Fruit fly (Drosophila melanogaster) whole organism, embryonic: ENCODE measurements around the gene Megf8.

Source experiments
- Abd-B ChIP-seq: fragments of 200-800 bp; sonication (Bioruptor generic); optimal IDR thresholded peaks from 2 replicates; lab custom pipeline; 2018; ENCODE audit warnings: missing biosample characterization, mild to moderate bottlenecking, missing genetic modification characterization, moderate library complexity
- C15 ChIP-seq: fragments of 200-800 bp; sonication (Bioruptor generic); IDR thresholded peaks from 3 replicates; pipeline ENCODE4 v1.3.6; 2022; ENCODE audit warnings: missing biosample characterization, missing genetic modification characterization
- CG10147 ChIP-seq: fragments of 200-800 bp; sonication (Bioruptor generic); optimal IDR thresholded peaks from 2 replicates; lab custom pipeline; 2019; ENCODE audit warnings: missing biosample characterization, mild to moderate bottlenecking, missing genetic modification characterization, moderate library complexity
- CG11398 ChIP-seq: fragments of 200-800 bp; sonication (Bioruptor generic); optimal IDR thresholded peaks from 2 replicates; lab custom pipeline; 2016; ENCODE audit warnings: missing biosample characterization, missing genetic modification characterization
- CG11456 ChIP-seq: fragments of 200-800 bp; sonication (Bioruptor generic); IDR thresholded peaks from 3 replicates; pipeline ENCODE4 v1.3.6; 2022; ENCODE audit warnings: missing biosample characterization, missing genetic modification characterization
- CG13287 ChIP-seq: fragments of 200-800 bp; sonication (Bioruptor generic); IDR thresholded peaks from 2 replicates; pipeline ENCODE4 v1.3.6; 2022; ENCODE audit warnings: missing biosample characterization, missing genetic modification characterization; ENCODE audit not compliant: partially characterized antibody
- CG14050 ChIP-seq: fragments of 200-800 bp; sonication (Bioruptor generic); IDR thresholded peaks from 3 replicates; pipeline ENCODE4 v1.3.6; 2022; ENCODE audit warnings: missing biosample characterization, missing genetic modification characterization
- CG14667 ChIP-seq: fragments of 200-800 bp; sonication (Bioruptor generic); IDR thresholded peaks from 2 replicates; pipeline ENCODE4 v1.3.6; 2022; ENCODE audit warnings: missing biosample characterization, missing genetic modification characterization
- CG15269 ChIP-seq: fragments of 200-800 bp; sonication (Bioruptor generic); optimal IDR thresholded peaks from 2 replicates; lab custom pipeline; 2018; ENCODE audit warnings: missing biosample characterization, mild to moderate bottlenecking, missing genetic modification characterization, moderate library complexity
- CG1602 ChIP-seq: fragments of 200-800 bp; sonication (Bioruptor generic); optimal IDR thresholded peaks from 3 replicates; lab custom pipeline; 2016; ENCODE audit warnings: missing biosample characterization, missing genetic modification characterization
- CG16813 ChIP-seq: fragments of 200-800 bp; sonication (Bioruptor generic); IDR thresholded peaks from 3 replicates; pipeline ENCODE4 v1.3.6; 2022; ENCODE audit warnings: missing biosample characterization, missing genetic modification characterization; ENCODE audit not compliant: partially characterized antibody
- CG31365 ChIP-seq: fragments of 200-800 bp; sonication (Bioruptor generic); optimal IDR thresholded peaks from 2 replicates; lab custom pipeline; 2018; ENCODE audit warnings: missing biosample characterization, mild to moderate bottlenecking, missing genetic modification characterization
- CG32767 ChIP-seq: fragments of 200-800 bp; sonication (Bioruptor generic); IDR thresholded peaks from 2 replicates; pipeline ENCODE4 v1.3.6; 2022; ENCODE audit warnings: missing biosample characterization, missing genetic modification characterization
- CG34224 ChIP-seq: fragments of 200-800 bp; sonication (Bioruptor generic); IDR thresholded peaks from 3 replicates; pipeline ENCODE4 v1.3.6; 2022; ENCODE audit warnings: missing biosample characterization, missing genetic modification characterization; ENCODE audit not compliant: partially characterized antibody
- CG6254 ChIP-seq: fragments of 200-800 bp; sonication (Bioruptor generic); optimal IDR thresholded peaks from 3 replicates; lab custom pipeline; 2017; ENCODE audit warnings: mild to moderate bottlenecking, missing biosample characterization, missing genetic modification reagents, missing genetic modification characterization
- CG7786 ChIP-seq: fragments of 200-800 bp; sonication (Bioruptor generic); optimal IDR thresholded peaks from 2 replicates; lab custom pipeline; 2016; ENCODE audit warnings: missing biosample characterization, missing genetic modification characterization
- CG7839 ChIP-seq: fragments of 200-800 bp; sonication (Bioruptor generic); optimal IDR thresholded peaks from 3 replicates; lab custom pipeline; 2018; ENCODE audit warnings: missing biosample characterization, mild to moderate bottlenecking, missing genetic modification characterization, moderate library complexity
- CG9876 ChIP-seq: fragments of 200-800 bp; sonication (Bioruptor generic); optimal IDR thresholded peaks from 2 replicates; lab custom pipeline; 2016; ENCODE audit warnings: missing biosample characterization, missing genetic modification characterization
- Deaf1 ChIP-seq: fragments of 200-800 bp; optimal IDR thresholded peaks from 3 replicates; lab custom pipeline; 2019; ENCODE audit warnings: missing biosample characterization, mild to moderate bottlenecking, missing genetic modification characterization, moderate library complexity
- Ets97D ChIP-seq: fragments of 200-800 bp; sonication (Bioruptor generic); optimal IDR thresholded peaks from 3 replicates; lab custom pipeline; 2016; ENCODE audit warnings: missing biosample characterization, missing genetic modification characterization
- Fer2 ChIP-seq: fragments of 200-800 bp; sonication (Bioruptor generic); optimal IDR thresholded peaks from 2 replicates; lab custom pipeline; 2018; ENCODE audit warnings: missing biosample characterization, mild to moderate bottlenecking, missing genetic modification characterization, moderate library complexity
- H15 ChIP-seq: fragments of 200-800 bp; sonication (Bioruptor generic); IDR thresholded peaks from 3 replicates; pipeline ENCODE4 v1.3.6; 2022; ENCODE audit warnings: missing biosample characterization, missing genetic modification characterization
- HmgZ ChIP-seq: fragments of 200-800 bp; sonication (Bioruptor generic); optimal IDR thresholded peaks from 2 replicates; lab custom pipeline; 2018; ENCODE audit warnings: missing biosample characterization, mild to moderate bottlenecking, missing genetic modification characterization
- Hsf ChIP-seq: fragments of 200-800 bp; sonication (Bioruptor generic); optimal IDR thresholded peaks from 3 replicates; lab custom pipeline; 2016; ENCODE audit warnings: missing biosample characterization, missing genetic modification characterization
- Lpt ChIP-seq: fragments of >200 bp; optimal IDR thresholded peaks from 2 replicates; lab custom pipeline; 2018; ENCODE audit warnings: missing biosample characterization, missing genetic modification characterization
- MESR4 ChIP-seq: fragments of 200-800 bp; sonication (Bioruptor generic); optimal IDR thresholded peaks from 2 replicates; lab custom pipeline; 2018; ENCODE audit warnings: missing biosample characterization, mild to moderate bottlenecking, missing genetic modification characterization, moderate library complexity
- Max ChIP-seq: fragments of 200-800 bp; sonication (Bioruptor generic); optimal IDR thresholded peaks from 2 replicates; lab custom pipeline; 2016; ENCODE audit warnings: missing biosample characterization, mild to moderate bottlenecking, missing genetic modification characterization
- Med ChIP-seq: fragments of 200-800 bp; sonication (Bioruptor generic); peaks from one replicate; lab custom pipeline; 2016; ENCODE audit warnings: missing biosample characterization, missing genetic modification characterization, mild to moderate bottlenecking, inconsistent platforms, moderate library complexity
- Mes4 ChIP-seq: fragments of 200-800 bp; sonication (Bioruptor generic); optimal IDR thresholded peaks from 2 replicates; lab custom pipeline; 2016; ENCODE audit warnings: missing biosample characterization, missing genetic modification characterization
- NK7.1 ChIP-seq: fragments of 200-800 bp; sonication (Bioruptor generic); optimal IDR thresholded peaks from 3 replicates; lab custom pipeline; 2016; ENCODE audit warnings: missing biosample characterization, missing genetic modification characterization
- Nf-YC ChIP-seq: fragments of 200-800 bp; optimal IDR thresholded peaks from 3 replicates; lab custom pipeline; 2019; ENCODE audit warnings: missing biosample characterization, mild to moderate bottlenecking, missing genetic modification characterization, moderate library complexity
- Rx ChIP-seq: fragments of 200-800 bp; sonication (Bioruptor generic); IDR thresholded peaks from 2 replicates; pipeline ENCODE4 v1.3.6; 2022; ENCODE audit warnings: missing biosample characterization, missing genetic modification characterization
- Side ChIP-seq: fragments of 200-800 bp; sonication (Bioruptor generic); optimal IDR thresholded peaks from 2 replicates; lab custom pipeline; 2016; ENCODE audit warnings: missing biosample characterization, missing genetic modification characterization
- Ssrp ChIP-seq: fragments of 200-800 bp; sonication (Bioruptor generic); optimal IDR thresholded peaks from 2 replicates; lab custom pipeline; 2018; ENCODE audit warnings: missing biosample characterization, mild to moderate bottlenecking, missing genetic modification characterization, moderate library complexity
- Vsx1 ChIP-seq: fragments of 200-800 bp; sonication (Bioruptor generic); optimal IDR thresholded peaks from 2 replicates; lab custom pipeline; 2017; ENCODE audit warnings: missing biosample characterization, mild to moderate bottlenecking, missing genetic modification characterization, missing genetic modification reagents
- bsh ChIP-seq, 2 experiments: fragments of 200-800 bp; sonication (Bioruptor generic); optimal IDR thresholded peaks; 2 replicates each; lab custom pipeline; 2017 to 2018; ENCODE audit warnings: mild to moderate bottlenecking in 2 of 2, missing biosample characterization in 2 of 2, missing genetic modification characterization in 2 of 2, moderate library complexity in 1 of 2
- cato ChIP-seq: fragments of 200-800 bp; sonication (Bioruptor generic); optimal IDR thresholded peaks from 2 replicates; lab custom pipeline; 2016; ENCODE audit warnings: missing biosample characterization, missing genetic modification characterization, borderline replicate concordance
- croc ChIP-seq: fragments of 200-800 bp; sonication (Bioruptor generic); conservative IDR thresholded peaks from 3 replicates; pipeline ENCODE4 v1.3.6; 2022; ENCODE audit warnings: missing biosample characterization, missing genetic modification characterization
- crp ChIP-seq, 2 experiments: fragments of 200-800 bp; sonication (Bioruptor generic); optimal IDR thresholded peaks; 2 replicates in 1 of 2; 3 replicates in 1 of 2; lab custom pipeline; 2017; ENCODE audit warnings: missing biosample characterization in 2 of 2, missing genetic modification characterization in 2 of 2, mild to moderate bottlenecking in 1 of 2, moderate library complexity in 1 of 2
- eve ChIP-seq, 2 experiments: fragments of >200 bp; optimal IDR thresholded peaks; 2 replicates each; lab custom pipeline; 2017; ENCODE audit warnings: missing biosample characterization in 2 of 2, missing genetic modification characterization in 2 of 2
- gcm2 ChIP-seq: fragments of 200-800 bp; sonication (Bioruptor generic); optimal IDR thresholded peaks from 2 replicates; lab custom pipeline; 2016; ENCODE audit warnings: missing biosample characterization, missing genetic modification characterization
- h ChIP-seq: fragments of >200 bp; optimal IDR thresholded peaks from 2 replicates; lab custom pipeline; 2017
- jing ChIP-seq: fragments of 200-800 bp; sonication (Bioruptor generic); optimal IDR thresholded peaks from 2 replicates; lab custom pipeline; 2018; ENCODE audit warnings: missing biosample characterization, mild to moderate bottlenecking, missing genetic modification characterization
- nerfin-1 ChIP-seq: fragments of 200-800 bp; sonication (Bioruptor generic); optimal IDR thresholded peaks from 3 replicates; lab custom pipeline; 2019; ENCODE audit warnings: missing biosample characterization, mild to moderate bottlenecking, missing genetic modification characterization, moderate library complexity
- odd ChIP-seq: fragments of 200-800 bp; sonication (Bioruptor generic); optimal IDR thresholded peaks from 2 replicates; lab custom pipeline; 2017; ENCODE audit warnings: missing biosample characterization, mild to moderate bottlenecking, missing genetic modification characterization
- pum ChIP-seq: fragments of 200-800 bp; sonication (Bioruptor generic); optimal IDR thresholded peaks from 2 replicates; lab custom pipeline; 2016; ENCODE audit warnings: missing biosample characterization, missing genetic modification characterization
- seq ChIP-seq: fragments of 200-800 bp; sonication (Bioruptor generic); IDR thresholded peaks from 2 replicates; pipeline ENCODE4 v1.3.6; 2022; ENCODE audit warnings: missing biosample characterization, missing genetic modification characterization
- tna ChIP-seq: fragments of 200-800 bp; sonication (Bioruptor generic); IDR thresholded peaks from 2 replicates; pipeline ENCODE4 v1.3.6; 2022; ENCODE audit warnings: missing biosample characterization, missing genetic modification characterization; ENCODE audit not compliant: partially characterized antibody
- zen2 ChIP-seq: fragments of 200-800 bp; sonication (Bioruptor generic); IDR thresholded peaks from 3 replicates; pipeline ENCODE4 v1.3.6; 2022; ENCODE audit warnings: missing biosample characterization, missing genetic modification characterization; ENCODE audit not compliant: partially characterized antibody
- zfh2 ChIP-seq: fragments of 200-800 bp; sonication (Bioruptor generic); optimal IDR thresholded peaks from 2 replicates; lab custom pipeline; 2016; ENCODE audit warnings: missing biosample characterization, missing genetic modification characterization

Megf8 gene

DNA sequence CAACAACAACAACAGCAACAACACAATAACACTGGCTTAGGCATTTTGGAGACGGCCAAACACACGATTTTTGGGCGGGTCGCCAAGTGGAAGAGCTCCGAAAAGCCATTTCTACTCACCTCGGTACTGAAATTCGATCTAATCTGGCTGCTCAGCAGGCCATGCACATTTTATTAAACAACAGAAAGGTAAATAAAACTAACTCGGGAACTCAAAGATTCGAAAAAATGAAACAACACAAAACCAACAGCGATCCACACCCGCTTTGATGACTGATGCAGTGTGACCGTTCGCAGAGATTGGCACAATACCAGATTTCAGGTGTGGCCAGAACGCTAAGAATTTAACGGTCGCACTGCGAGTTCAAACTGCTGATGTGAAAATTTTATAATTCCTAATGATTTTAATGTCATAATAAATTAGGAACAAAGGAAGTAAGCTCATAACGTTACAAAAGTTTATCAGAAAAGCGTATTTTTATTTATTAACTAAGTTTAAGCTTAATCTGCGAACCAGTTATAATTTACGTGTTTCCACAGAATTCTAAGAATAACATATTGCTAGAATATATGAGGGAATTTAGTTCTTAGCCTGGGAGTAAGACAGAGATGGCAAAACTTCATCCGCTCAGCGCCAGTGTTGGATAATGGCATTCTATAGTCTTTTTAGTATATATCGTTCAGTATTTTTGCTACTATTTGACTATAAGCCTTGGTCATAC is 39.6 kb downstream of the Megf8 start, which contains the start of gene Mcr (continued):
- TF ChIP-seq Abd-B (peak; percentile 49), Lpt (GFP tag; lab: Kevin White, UChicago) (no peak), Max (GFP tag; lab: Kevin White, UChicago) (no peak), tna (GFP tag; lab: Robert Waterston, UW) (no peak), CG15269 (tag; lab: Kevin White, UChicago) (no peak), Rx (GFP tag; lab: Robert Waterston, UW) (no peak), Vsx1 (GFP tag; lab: Kevin White, UChicago) (no peak), CG13287 (peak; percentile 65; the same call in 1 of the 2 replicates), MESR4 (GFP tag; lab: Kevin White, UChicago) (peak; percentile 60), Hsf (GFP tag; lab: Kevin White, UChicago) (peak; percentile 19), Fer2 (tag; lab: Kevin White, UChicago) (no peak), eve (GFP tag; optimal IDR thresholded peaks at IDR 0.05; lab: Kevin White, UChicago) (no peak), Mes4 (GFP tag; lab: Kevin White, UChicago) (no peak), odd (GFP tag; lab: Kevin White, UChicago) (no peak), CG31365 (no peak), CG14667 (no peak), H15 (no peak), h (no peak), C15 (GFP tag; lab: Robert Waterston, UW) (no peak), nerfin-1 (tag; lab: Kevin White, UChicago) (peak; percentile 73), CG10147 (GFP tag; lab: Kevin White, UChicago) (no peak), Ssrp (no peak), CG34224 (GFP tag; lab: Robert Waterston, UW) (no peak), CG9876 (no peak), CG6254 (no peak), HmgZ (tag; lab: Kevin White, UChicago) (no peak), CG11456 (GFP tag; lab: Robert Waterston, UW) (no peak), zen2 (GFP tag; lab: Robert Waterston, UW) (no peak), CG14050 (GFP tag; lab: Robert Waterston, UW) (no peak), cato (GFP tag; lab: Kevin White, UChicago) (no peak), CG11398 (no peak), Side (GFP tag; lab: Kevin White, UChicago) (no peak), Nf-YC (tag; lab: Kevin White, UChicago) (peak; percentile 1), NK7.1 (GFP tag; lab: Kevin White, UChicago) (peak; percentile 1), Med (GFP tag; lab: Kevin White, UChicago) (peak; percentile 68), CG32767 (no peak), croc (no peak), seq (GFP tag; lab: Robert Waterston, UW) (peak; percentile 15; the same call in 1 of the 2 replicates), Deaf1 (tag; lab: Kevin White, UChicago) (no peak), gcm2 (GFP tag; lab: Kevin White, UChicago) (peak; percentile 21), CG1602 (peak; percentile 8), CG7786 (peak; percentile 11), pum (GFP tag; lab: Kevin White, UChicago) (no peak), CG16813 (GFP tag; lab: Robert Waterston, UW) (peak; percentile 67), crp (GFP tag; optimal IDR thresholded peaks at IDR 0.05; lab: Kevin White, UChicago) (peak in 1 of 2 experiments; percentile 21), Ets97D (GFP tag; lab: Kevin White, UChicago) (peak; percentile 75), bsh (GFP tag; optimal IDR thresholded peaks at IDR 0.05; lab: Kevin White, UChicago) (no peak), CG7839 (no peak), zfh2 (GFP tag; lab: Kevin White, UChicago) (peak; percentile 11), jing (no peak)
